Fruit fly (Drosophila melanogaster) S2 (cell line): Measurements from ENCODE around the gene Mcr.

Source experiments
- CG8478 ChIP-seq: fragments of >200 bp; optimal IDR thresholded peaks from 2 replicates; lab custom pipeline; 2018
- CTCF ChIP-seq, 2 experiments: fragments of >200 bp; optimal IDR thresholded peaks; 2 replicates each; lab custom pipeline; 2018

dm6 chr2L:8130729-8131128 is 47.9 kb upstream of the Mcr start:
- TF ChIP-seq CG8478, result no peak
- TF ChIP-seq CTCF (optimal IDR thresholded peaks at IDR 0.05; lab: Kevin White, UChicago), result no peak
